Fruit fly (Drosophila melanogaster): ENCODE data around the gene TyrRII.
A peak's percentile ranks its signal among the peaks of the same experiment; 100 is the strongest.
"Not testable (repeated sequence)": the region's sequence is repeated elsewhere in the genome, so short reads cannot be mapped to it uniquely, and the experiment has no call there.

The TyrRII gene

dm6 chr3R:17733261-17733660, 3.1 kb upstream of the TyrRII start, which contains the start of gene CG14321:
Gene CG14321, plus strand, starts transcription at chr3R:17733598.
- TF ChIP-seq noc (tag; optimal IDR thresholded peaks at IDR 0.05): no peak

- TF ChIP-seq noc (tag; optimal IDR thresholded peaks at IDR 0.05): no peak
Observed at dm6 chr3R:17742542-17742941, 6.1 kb downstream of the TyrRII start.

dm6 chr3R:17758905-17759304, 22.5 kb downstream of the TyrRII start:
- TF ChIP-seq noc (tag; optimal IDR thresholded peaks at IDR 0.05): peak; percentile 15

- peak; percentile 80 for TF ChIP-seq noc (tag; optimal IDR thresholded peaks at IDR 0.05)
Observed at dm6 chr3R:17759773-17760476, 23.5 kb downstream of the TyrRII start.

- no peak for TF ChIP-seq noc (tag; optimal IDR thresholded peaks at IDR 0.05)
Observed at dm6 chr3R:17762261-17762660, 25.9 kb downstream of the TyrRII start.

dm6 chr3R:17763088-17763487, 26.7 kb downstream of the TyrRII start, which contains the start of gene TyrR:
Gene TyrR, minus strand, starts transcription at chr3R:17763188.
- TF ChIP-seq noc (tag; optimal IDR thresholded peaks at IDR 0.05): not testable (repeated sequence)

dm6 chr3R:17773893-17774292, 37.5 kb downstream of the TyrRII start:
- TF ChIP-seq noc (tag; optimal IDR thresholded peaks at IDR 0.05): no peak

dm6 chr3R:17774538-17774937, 38.1 kb downstream of the TyrRII start:
- no peak for TF ChIP-seq noc (tag; optimal IDR thresholded peaks at IDR 0.05)

- no peak for TF ChIP-seq noc (tag; optimal IDR thresholded peaks at IDR 0.05)
Observed at dm6 chr3R:17776104-17776589, 39.7 kb downstream of the TyrRII start.

- no peak for TF ChIP-seq noc (tag; optimal IDR thresholded peaks at IDR 0.05)
Observed at dm6 chr3R:17776952-17777407, 40.6 kb downstream of the TyrRII start.

- peak; percentile 73 for TF ChIP-seq noc (tag; optimal IDR thresholded peaks at IDR 0.05)
Observed at dm6 chr3R:17781371-17781770, 45.0 kb downstream of the TyrRII start.

- TF ChIP-seq noc (tag; optimal IDR thresholded peaks at IDR 0.05): no peak
Observed at dm6 chr3R:17783144-17783543, 46.7 kb downstream of the TyrRII start.

- TF ChIP-seq noc (tag; optimal IDR thresholded peaks at IDR 0.05): no peak
Observed at dm6 chr3R:17784189-17784588, 47.8 kb downstream of the TyrRII start.

dm6 chr3R:17787780-17788179, 51.4 kb downstream of the TyrRII start:
- no peak for TF ChIP-seq noc (tag; optimal IDR thresholded peaks at IDR 0.05)

dm6 chr3R:17789937-17790336, 53.5 kb downstream of the TyrRII start:
- TF ChIP-seq noc (tag; optimal IDR thresholded peaks at IDR 0.05): no peak

- no peak for TF ChIP-seq noc (tag; optimal IDR thresholded peaks at IDR 0.05)
Observed at dm6 chr3R:17793287-17793686, 56.9 kb downstream of the TyrRII start.

- peak; percentile 21 for TF ChIP-seq noc (tag; optimal IDR thresholded peaks at IDR 0.05)
Observed at dm6 chr3R:17794335-17795074, 58.1 kb downstream of the TyrRII start, which contains the start of gene CG43102. Gene CG43102, minus strand, starts transcription at chr3R:17794490.
